Worm (Caenorhabditis elegans) whole organism, L1 larva: ENCODE data around the gene Y73B6BL.14.

Source experiments
- C04F5.9 ChIP-seq: sonication (generic microtip); optimal IDR thresholded peaks from 2 replicates; lab custom pipeline; 2016; ENCODE audit warnings: missing genetic modification characterization, missing compliant biosample characterization
- C16A3.4 ChIP-seq: fragments of 150-350 bp; optimal IDR thresholded peaks from 2 replicates; lab custom pipeline; 2014; ENCODE audit warnings: missing biosample characterization, missing genetic modification characterization
- Y116A8C.19 ChIP-seq: sonication (generic microtip); optimal IDR thresholded peaks from 2 replicates; lab custom pipeline; 2016; ENCODE audit warnings: missing compliant biosample characterization, missing genetic modification characterization, borderline replicate concordance
- aly-2 ChIP-seq: fragments of 150-350 bp; optimal IDR thresholded peaks from 2 replicates; lab custom pipeline; 2014; ENCODE audit warnings: missing biosample characterization, missing genetic modification characterization
- blmp-1 ChIP-seq: fragments of 150-350 bp; optimal IDR thresholded peaks from 2 replicates; lab custom pipeline; 2014; ENCODE audit warnings: missing biosample characterization, missing genetic modification characterization
- ceh-8 ChIP-seq: fragments of 200-800 bp; sonication (Bioruptor generic); optimal IDR thresholded peaks from 2 replicates; lab custom pipeline; 2018; ENCODE audit warnings: mild to moderate bottlenecking, missing genetic modification characterization, moderate library complexity, missing compliant biosample characterization
- ces-1 ChIP-seq: fragments of 150-350 bp; optimal IDR thresholded peaks from 2 replicates; lab custom pipeline; 2014; ENCODE audit warnings: missing biosample characterization, missing genetic modification reagents, missing genetic modification characterization
- dpl-1 ChIP-seq, 3 experiments: fragments of 150-350 bp in 2 of 3; sonication (generic microtip) in 1 of 3; optimal IDR thresholded peaks; 2 replicates each; lab custom pipeline; 2014 to 2017; ENCODE audit warnings: missing biosample characterization in 3 of 3, missing genetic modification characterization in 3 of 3, missing genetic modification reagents in 3 of 3
- dsc-1 ChIP-seq: sonication (generic microtip); optimal IDR thresholded peaks from 2 replicates; lab custom pipeline; 2016; ENCODE audit warnings: mild to moderate bottlenecking, missing genetic modification characterization, missing compliant biosample characterization
- efl-3 ChIP-seq: fragments of 200-800 bp; sonication (Bioruptor generic); optimal IDR thresholded peaks from 2 replicates; lab custom pipeline; 2018; ENCODE audit warnings: mild to moderate bottlenecking, missing genetic modification characterization, missing compliant biosample characterization
- egl-13 ChIP-seq: sonication (generic microtip); optimal IDR thresholded peaks from 2 replicates; lab custom pipeline; 2016; ENCODE audit warnings: missing genotype, missing genetic modification reagents, missing genetic modification characterization, missing compliant biosample characterization
- elt-2 ChIP-seq: sonication (generic microtip); optimal IDR thresholded peaks from 2 replicates; lab custom pipeline; 2016; ENCODE audit warnings: missing genetic modification characterization, mild to moderate bottlenecking, inconsistent platforms, missing compliant biosample characterization, missing genetic modification reagents
- elt-3 ChIP-seq, 6 experiments: fragments of 150-350 bp in 1 of 6; sonication (generic microtip); optimal IDR thresholded peaks; 2 replicates each; lab custom pipeline; 2017 to 2018; ENCODE audit warnings: missing biosample characterization in 6 of 6, missing genetic modification characterization in 6 of 6, inconsistent platforms in 1 of 6
- ets-5 ChIP-seq: fragments of 200-800 bp; sonication (Bioruptor generic); IDR thresholded peaks from 2 replicates; pipeline ENCODE4 v1.3.6; 2022; ENCODE audit warnings: missing genetic modification characterization, missing compliant biosample characterization
- fkh-4 ChIP-seq: sonication (generic microtip); optimal IDR thresholded peaks from 2 replicates; lab custom pipeline; 2016; ENCODE audit warnings: missing compliant biosample characterization, missing genetic modification characterization, borderline replicate concordance
- fkh-8 ChIP-seq: sonication (generic microtip); optimal IDR thresholded peaks from 2 replicates; lab custom pipeline; 2016; ENCODE audit warnings: mild to moderate bottlenecking, missing genetic modification characterization, missing compliant biosample characterization
- fos-1 ChIP-seq: fragments of 150-350 bp; optimal IDR thresholded peaks from 2 replicates; lab custom pipeline; 2014; ENCODE audit warnings: missing biosample characterization, missing genetic modification characterization
- grh-1 ChIP-seq: fragments of 200-800 bp; sonication (Bioruptor generic); IDR thresholded peaks from 2 replicates; pipeline ENCODE4 v1.3.6; 2022; ENCODE audit warnings: missing genetic modification reagents, missing genetic modification characterization, missing compliant biosample characterization
- hlh-17 ChIP-seq: fragments of 200-800 bp; sonication (Bioruptor generic); optimal IDR thresholded peaks from 2 replicates; lab custom pipeline; 2018; ENCODE audit warnings: missing genetic modification characterization, mild to moderate bottlenecking, missing compliant biosample characterization, moderate library complexity, borderline replicate concordance
- hpl-2 ChIP-seq: fragments of 150-350 bp; optimal IDR thresholded peaks from 2 replicates; lab custom pipeline; 2014; ENCODE audit warnings: missing biosample characterization, missing genetic modification reagents, missing genetic modification characterization
- irx-1 ChIP-seq: sonication (generic microtip); optimal IDR thresholded peaks from 2 replicates; lab custom pipeline; 2016; ENCODE audit warnings: missing genetic modification characterization, missing compliant biosample characterization
- isw-1 ChIP-seq: fragments of 200-800 bp; sonication (Bioruptor generic); IDR thresholded peaks from 2 replicates; pipeline ENCODE4 v1.3.6; 2022; ENCODE audit warnings: missing genetic modification characterization, missing compliant biosample characterization
- lin-13 ChIP-seq: fragments of 150-350 bp; optimal IDR thresholded peaks from 2 replicates; lab custom pipeline; 2014; ENCODE audit warnings: missing biosample characterization, missing genetic modification reagents, missing genetic modification characterization
- lir-3 ChIP-seq: sonication (generic microtip); optimal IDR thresholded peaks from 2 replicates; lab custom pipeline; 2016; ENCODE audit warnings: mild to moderate bottlenecking, missing genetic modification characterization, moderate library complexity, missing compliant biosample characterization; ENCODE audit not compliant: poor library complexity
- lsy-2 ChIP-seq, 2 experiments: fragments of 150-350 bp; optimal IDR thresholded peaks; 2 replicates each; lab custom pipeline; 2014; ENCODE audit warnings: missing biosample characterization in 2 of 2, missing genetic modification characterization in 2 of 2
- mdl-1 ChIP-seq, 2 experiments: fragments of 150-350 bp; optimal IDR thresholded peaks; 2 replicates each; lab custom pipeline; 2014 to 2017; ENCODE audit warnings: missing biosample characterization in 2 of 2, missing genetic modification characterization in 2 of 2, inconsistent platforms in 1 of 2
- mef-2 ChIP-seq: fragments of 150-350 bp; optimal IDR thresholded peaks from 2 replicates; lab custom pipeline; 2014; ENCODE audit warnings: missing biosample characterization, missing genetic modification characterization
- mep-1 ChIP-seq: fragments of 150-350 bp; optimal IDR thresholded peaks from 2 replicates; lab custom pipeline; 2014; ENCODE audit warnings: missing biosample characterization, missing genetic modification characterization
- nhr-11 ChIP-seq: fragments of 150-350 bp; optimal IDR thresholded peaks from 2 replicates; lab custom pipeline; 2014; ENCODE audit warnings: missing biosample characterization, missing genetic modification characterization
- nhr-12 ChIP-seq: sonication (generic microtip); optimal IDR thresholded peaks from 2 replicates; lab custom pipeline; 2017; ENCODE audit warnings: missing biosample characterization, missing genetic modification characterization
- nhr-19 ChIP-seq: fragments of 200-800 bp; sonication (Bioruptor generic); conservative IDR thresholded peaks from 2 replicates; pipeline ENCODE4 v1.3.6; 2022; ENCODE audit warnings: missing genetic modification characterization, missing compliant biosample characterization
- nhr-20 ChIP-seq: sonication (generic microtip); optimal IDR thresholded peaks from 2 replicates; lab custom pipeline; 2016; ENCODE audit warnings: mild to moderate bottlenecking, missing genetic modification characterization, missing compliant biosample characterization
- nhr-237 ChIP-seq: fragments of 150-350 bp; optimal IDR thresholded peaks from 2 replicates; lab custom pipeline; 2014; ENCODE audit warnings: missing biosample characterization, missing genetic modification characterization
- nhr-47 ChIP-seq: sonication (generic microtip); optimal IDR thresholded peaks from 2 replicates; lab custom pipeline; 2016; ENCODE audit warnings: mild to moderate bottlenecking, missing genetic modification characterization, moderate library complexity, missing compliant biosample characterization
- nhr-71 ChIP-seq: sonication (generic microtip); optimal IDR thresholded peaks from 2 replicates; lab custom pipeline; 2016; ENCODE audit warnings: mild to moderate bottlenecking, missing genetic modification characterization, moderate library complexity, missing compliant biosample characterization
- nhr-76 ChIP-seq: sonication (generic microtip); optimal IDR thresholded peaks from 2 replicates; lab custom pipeline; 2017; ENCODE audit warnings: missing biosample characterization, missing genetic modification characterization
- nhr-77 ChIP-seq: fragments of 150-350 bp; optimal IDR thresholded peaks from 2 replicates; lab custom pipeline; 2014; ENCODE audit warnings: missing biosample characterization, missing genetic modification characterization
- nhr-85 ChIP-seq: sonication (generic microtip); peaks from one replicate; lab custom pipeline; 2016; ENCODE audit warnings: missing genetic modification characterization, inconsistent platforms, missing compliant biosample characterization
- nhr-90 ChIP-seq: sonication (generic microtip); optimal IDR thresholded peaks from 2 replicates; lab custom pipeline; 2016; ENCODE audit warnings: mild to moderate bottlenecking, missing genetic modification characterization, missing compliant biosample characterization; ENCODE audit not compliant: poor library complexity
- pag-3 ChIP-seq: sonication (generic microtip); optimal IDR thresholded peaks from 2 replicates; lab custom pipeline; 2017; ENCODE audit warnings: missing genetic modification characterization, mild to moderate bottlenecking, missing compliant biosample characterization, antibody characterized with exemption, borderline replicate concordance; ENCODE audit not compliant: insufficient read depth
- pqm-1 ChIP-seq: sonication (generic microtip); optimal IDR thresholded peaks from 3 replicates; lab custom pipeline; 2017; ENCODE audit warnings: missing biosample characterization, missing genetic modification characterization
- rnt-1 ChIP-seq: sonication (generic microtip); optimal IDR thresholded peaks from 2 replicates; lab custom pipeline; 2016; ENCODE audit warnings: mild to moderate bottlenecking, missing genetic modification characterization, moderate library complexity, missing compliant biosample characterization
- snpc-4 ChIP-seq: fragments of 150-350 bp; optimal IDR thresholded peaks from 2 replicates; lab custom pipeline; 2014; ENCODE audit warnings: missing biosample characterization, missing genetic modification characterization
- snu-23 ChIP-seq: sonication (generic microtip); optimal IDR thresholded peaks from 2 replicates; lab custom pipeline; 2016; ENCODE audit warnings: missing genetic modification characterization, missing compliant biosample characterization
- sox-4 ChIP-seq: sonication (generic microtip); optimal IDR thresholded peaks from 2 replicates; lab custom pipeline; 2016; ENCODE audit warnings: missing genetic modification characterization, missing compliant biosample characterization
- swsn-7 ChIP-seq: sonication (generic microtip); optimal IDR thresholded peaks from 2 replicates; lab custom pipeline; 2016; ENCODE audit warnings: missing genetic modification characterization, missing compliant biosample characterization
- tlp-1 ChIP-seq: fragments of 150-350 bp; optimal IDR thresholded peaks from 2 replicates; lab custom pipeline; 2014; ENCODE audit warnings: missing biosample characterization, missing genetic modification characterization
- unc-130 ChIP-seq: fragments of 150-350 bp; optimal IDR thresholded peaks from 2 replicates; lab custom pipeline; 2017; ENCODE audit warnings: missing biosample characterization, missing genetic modification characterization, inconsistent platforms
- unc-62 ChIP-seq: fragments of 150-350 bp; optimal IDR thresholded peaks from 2 replicates; lab custom pipeline; 2014; ENCODE audit warnings: missing biosample characterization, missing genetic modification reagents, missing genetic modification characterization
- unc-86 ChIP-seq: sonication (generic microtip); optimal IDR thresholded peaks from 2 replicates; lab custom pipeline; 2016; ENCODE audit warnings: missing genetic modification characterization, missing compliant biosample characterization
- zip-4 ChIP-seq: fragments of 200-800 bp; sonication (Bioruptor generic); optimal IDR thresholded peaks from 2 replicates; lab custom pipeline; 2018; ENCODE audit warnings: mild to moderate bottlenecking, missing genetic modification characterization, moderate library complexity, missing compliant biosample characterization
- ztf-4 ChIP-seq: fragments of 150-350 bp; optimal IDR thresholded peaks from 2 replicates; lab custom pipeline; 2014; ENCODE audit warnings: missing biosample characterization, missing genetic modification characterization

The Y73B6BL.14 gene

DNA sequence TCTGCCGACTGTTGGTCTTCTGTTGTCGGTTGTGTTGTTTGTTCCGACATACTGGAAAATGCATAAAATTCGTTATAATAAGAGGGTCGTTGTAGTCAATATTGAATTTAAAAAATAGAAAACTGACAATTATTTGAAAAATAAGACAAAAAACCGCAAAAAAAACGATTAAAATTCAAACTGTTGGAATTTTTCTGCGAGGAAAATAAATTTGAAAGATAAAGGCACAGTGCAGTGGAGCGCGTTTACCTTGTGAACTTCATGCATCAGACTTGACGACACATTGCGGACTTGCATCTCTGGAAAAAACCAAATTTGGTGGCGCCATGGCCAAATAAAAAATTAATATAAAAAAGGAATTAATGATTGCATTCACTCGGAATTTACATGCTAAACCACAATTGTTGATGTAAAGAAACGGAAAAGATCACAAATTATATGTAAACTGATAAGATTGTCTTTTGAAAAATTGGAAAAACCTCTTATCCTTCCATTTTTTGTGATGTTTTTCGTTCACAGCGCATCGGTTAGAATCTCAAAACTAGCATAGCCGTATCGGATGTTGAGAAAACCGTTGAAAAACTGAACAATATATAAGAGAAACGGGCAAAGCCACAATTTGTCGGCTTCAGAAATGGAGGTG, 33.8 kb upstream of the Y73B6BL.14 start, which contains the start of the genes hrpf-2 and bli-6 (continued):
- TF ChIP-seq efl-3 (GFP tag; lab: Kevin White, UChicago): no peak
- TF ChIP-seq sox-4 (tag; lab: Kevin White, UChicago): peak; percentile 4
- TF ChIP-seq nhr-85 (tag; lab: Kevin White, UChicago): peak; percentile 86
- TF ChIP-seq irx-1 (tag; lab: Kevin White, UChicago): peak; percentile 55
- no peak for TF ChIP-seq tlp-1 (tag; lab: Kevin White, UChicago)
- peak; percentile 3 for TF ChIP-seq zip-4
- TF ChIP-seq ets-5 (GFP tag; lab: Robert Waterston, UW): no peak
- TF ChIP-seq fkh-8 (tag; lab: Kevin White, UChicago): peak; percentile 64
- no peak for TF ChIP-seq aly-2 (tag; lab: Kevin White, UChicago)
- no peak for TF ChIP-seq ztf-4 (tag; lab: Kevin White, UChicago)
- peak; percentile 79 to 87 (median 86) for TF ChIP-seq dpl-1 (GFP tag; optimal IDR thresholded peaks at IDR 0.05; lab: Kevin White, UChicago)
- TF ChIP-seq snpc-4 (tag; lab: Kevin White, UChicago): peak; percentile 59
- no peak for TF ChIP-seq nhr-76 (tag; lab: Kevin White, UChicago)
- TF ChIP-seq hpl-2 (GFP tag; lab: Kevin White, UChicago): no peak
- no peak for TF ChIP-seq nhr-11 (tag; lab: Kevin White, UChicago)
- peak; percentile 89 for TF ChIP-seq nhr-71 (tag; lab: Kevin White, UChicago)
- no peak for TF ChIP-seq Y116A8C.19 (tag; lab: Kevin White, UChicago)
- no peak for TF ChIP-seq nhr-12 (tag; lab: Kevin White, UChicago)
- TF ChIP-seq fos-1 (tag; lab: Kevin White, UChicago): peak; percentile 14
- no peak for TF ChIP-seq pag-3 (tag; lab: Kevin White, UChicago)
- peak; percentile 53 for TF ChIP-seq C04F5.9 (tag; lab: Kevin White, UChicago)
- no peak for TF ChIP-seq blmp-1
- no peak for TF ChIP-seq nhr-237 (tag; lab: Kevin White, UChicago)
- TF ChIP-seq mdl-1 (tag; optimal IDR thresholded peaks at IDR 0.05; lab: Kevin White, UChicago): peak in 1 of 2 experiments; percentile 54
- peak; percentile 72 for TF ChIP-seq nhr-19 (GFP tag; lab: Robert Waterston, UW)
- TF ChIP-seq mef-2 (tag; lab: Kevin White, UChicago): no peak
- TF ChIP-seq lsy-2 (tag; optimal IDR thresholded peaks at IDR 0.05; lab: Kevin White, UChicago): peak; percentile 83 to 91
- TF ChIP-seq hlh-17 (GFP tag; lab: Kevin White, UChicago): no peak
- TF ChIP-seq isw-1: peak; percentile 61
- peak; percentile 82 for TF ChIP-seq rnt-1
- peak; percentile 85 for TF ChIP-seq nhr-47 (tag; lab: Kevin White, UChicago)
- TF ChIP-seq fkh-4 (tag; lab: Kevin White, UChicago): no peak
- peak; percentile 85 for TF ChIP-seq snu-23 (GFP tag; lab: Kevin White, UChicago)
- TF ChIP-seq grh-1: no peak
- peak in 2 of 6 experiments; percentile 66 to 70 for TF ChIP-seq elt-3 (tag; optimal IDR thresholded peaks at IDR 0.05; lab: Kevin White, UChicago)
- TF ChIP-seq mep-1 (tag; lab: Kevin White, UChicago): peak; percentile 92
- TF ChIP-seq dsc-1 (tag; lab: Kevin White, UChicago): peak; percentile 72
- TF ChIP-seq unc-86: peak; percentile 77
- TF ChIP-seq pqm-1 (tag; lab: Kevin White, UChicago): no peak
- TF ChIP-seq egl-13 (tag; lab: Kevin White, UChicago): peak; percentile 54
- TF ChIP-seq unc-130 (tag; lab: Kevin White, UChicago): peak; percentile 34
- peak; percentile 84 for TF ChIP-seq C16A3.4 (tag; lab: Kevin White, UChicago)
- TF ChIP-seq swsn-7 (tag; lab: Kevin White, UChicago): peak; percentile 72
- no peak for TF ChIP-seq unc-62 (GFP tag; lab: Kevin White, UChicago)
- TF ChIP-seq ceh-8 (GFP tag; lab: Kevin White, UChicago): no peak
- TF ChIP-seq ces-1: no peak
- TF ChIP-seq nhr-20 (tag; lab: Kevin White, UChicago): peak; percentile 78
- peak; percentile 63 for TF ChIP-seq nhr-90 (tag; lab: Kevin White, UChicago)
- TF ChIP-seq elt-2: peak; percentile 18
- peak; percentile 74 for TF ChIP-seq lin-13
- peak; percentile 58 for TF ChIP-seq nhr-77
- TF ChIP-seq lir-3 (tag; lab: Kevin White, UChicago): peak; percentile 57
